Fruit fly (Drosophila melanogaster): Measurements from ENCODE around the gene Idgf1.

The Idgf1 gene

dm6 chr2L:16486001-16486793 lies 41.1 kb downstream of the Idgf1 start (continued):
- TF ChIP-seq Dbx (GFP tag; IDR thresholded peaks at IDR 0.05) = 0 out of 3 replicates have a peak, but pooled peaks have one; percentile 13
- peak; percentile 4 for TF ChIP-seq CG11723 (GFP tag; optimal IDR thresholded peaks at IDR 0.05)
- TF ChIP-seq CG8089 (GFP tag; optimal IDR thresholded peaks at IDR 0.05) = peak; percentile 38
- peak; percentile 38 for TF ChIP-seq CG18764 (GFP tag; optimal IDR thresholded peaks at IDR 0.05)
- 0 out of 3 replicates have a peak, but pooled peaks have one; percentile 37 for TF ChIP-seq H15 (GFP tag; IDR thresholded peaks at IDR 0.05)
- TF ChIP-seq CG7556 (GFP tag; optimal IDR thresholded peaks at IDR 0.05) = no peak
- TF ChIP-seq CG15479 (GFP tag; optimal IDR thresholded peaks at IDR 0.05) = peak; percentile 68
- TF ChIP-seq Rx (GFP tag; IDR thresholded peaks at IDR 0.05) = no peak
- peak; percentile 49 for TF ChIP-seq caup (GFP tag; optimal IDR thresholded peaks at IDR 0.05; ENCODE audit: severe bottlenecking)
- peak; percentile 8 for TF ChIP-seq kah (GFP tag; optimal IDR thresholded peaks at IDR 0.05)
- TF ChIP-seq klu (GFP tag; IDR thresholded peaks at IDR 0.05) = 0 out of 2 replicates have a peak, but pooled peaks have one; percentile 16
- TF ChIP-seq Mrtf (GFP tag; IDR thresholded peaks at IDR 0.05) = no peak
- peak; percentile 45; the same call in 1 of the 2 replicates for TF ChIP-seq ranshi (GFP tag; IDR thresholded peaks at IDR 0.05)
- TF ChIP-seq slp2 (GFP tag; optimal IDR thresholded peaks at IDR 0.05) = peak; percentile 19
- peak; percentile 50 for TF ChIP-seq ac (GFP tag; optimal IDR thresholded peaks at IDR 0.05)
- peak; percentile 21 for TF ChIP-seq Lhr (GFP tag; optimal IDR thresholded peaks at IDR 0.05)
- peak; percentile 31 for TF ChIP-seq CG4328 (GFP tag; optimal IDR thresholded peaks at IDR 0.05)
- TF ChIP-seq CG8281 (tag; optimal IDR thresholded peaks at IDR 0.05) = peak; percentile 50
- peak; percentile 29 for TF ChIP-seq cad (GFP tag; optimal IDR thresholded peaks at IDR 0.05)
- TF ChIP-seq CG11247 (GFP tag; IDR thresholded peaks at IDR 0.05) = 0 out of 2 replicates have a peak, but pooled peaks have one; percentile 26
- TF ChIP-seq Mad (GFP tag; optimal IDR thresholded peaks at IDR 0.05) = peak; percentile 5
- no peak for TF ChIP-seq amos (GFP tag; IDR thresholded peaks at IDR 0.05; ENCODE audit: partially characterized antibody)
- peak; percentile 42 for TF ChIP-seq CG10209 (GFP tag; optimal IDR thresholded peaks at IDR 0.05)
- peak; percentile 23 for TF ChIP-seq CG9817 (tag; optimal IDR thresholded peaks at IDR 0.05)
- peak; percentile 18 for TF ChIP-seq CG7839 (tag; optimal IDR thresholded peaks at IDR 0.05)
- TF ChIP-seq CG5180 (GFP tag; optimal IDR thresholded peaks at IDR 0.05) = no peak
- peak; percentile 34 for TF ChIP-seq Camta (GFP tag; optimal IDR thresholded peaks at IDR 0.05)
- TF ChIP-seq E2f2 (GFP tag; IDR thresholded peaks at IDR 0.05) = no peak
- TF ChIP-seq Trl (optimal IDR thresholded peaks at IDR 0.05) = peak; percentile 67 to 71
- TF ChIP-seq Trl (GFP tag; optimal IDR thresholded peaks at IDR 0.05) = peak; percentile 68
- TF ChIP-seq CG12744 (GFP tag; optimal IDR thresholded peaks at IDR 0.05) = peak; percentile 52
- TF ChIP-seq Nf-YA (GFP tag; IDR thresholded peaks at IDR 0.05) = peak; percentile 95
- TF ChIP-seq CG8924 (tag; optimal IDR thresholded peaks at IDR 0.05) = peak; percentile 41
- TF ChIP-seq E2f1 (GFP tag; IDR thresholded peaks at IDR 0.05) = 0 out of 2 replicates have a peak, but pooled peaks have one; percentile 13
- TF ChIP-seq CG9215 (GFP tag; IDR thresholded peaks at IDR 0.05) = no peak
- TF ChIP-seq her (GFP tag; optimal IDR thresholded peaks at IDR 0.05) = no peak
- TF ChIP-seq CG13624 (GFP tag; optimal IDR thresholded peaks at IDR 0.05) = peak; percentile 10
- peak; percentile 12 for TF ChIP-seq CG33557 (GFP tag; optimal IDR thresholded peaks at IDR 0.05)
- peak; percentile 9 for TF ChIP-seq Hey (tag; optimal IDR thresholded peaks at IDR 0.05)
- no peak for TF ChIP-seq hth (optimal IDR thresholded peaks at IDR 0.05)
- no peak for TF ChIP-seq CG3838 (GFP tag; optimal IDR thresholded peaks at IDR 0.05)
- TF ChIP-seq kni (GFP tag; optimal IDR thresholded peaks at IDR 0.05) = peak; percentile 56
- TF ChIP-seq CG17328 (GFP tag; IDR thresholded peaks at IDR 0.05) = peak; percentile 50; the same call in 1 of the 2 replicates
- peak; percentile 17 for TF ChIP-seq CG17359 (tag; optimal IDR thresholded peaks at IDR 0.05)
- TF ChIP-seq pfk (GFP tag; optimal IDR thresholded peaks at IDR 0.05) = peak; percentile 98
- TF ChIP-seq sqz (GFP tag; optimal IDR thresholded peaks at IDR 0.05) = peak; percentile 98
- peak; percentile 44 for TF ChIP-seq lab (GFP tag; optimal IDR thresholded peaks at IDR 0.05)
- TF ChIP-seq HmgD (GFP tag; optimal IDR thresholded peaks at IDR 0.05) = peak; percentile 81
- peak; percentile 96 for TF ChIP-seq CG10321 (GFP tag; IDR thresholded peaks at IDR 0.05)
